Worm (Caenorhabditis elegans) whole organism, L3 larva: ENCODE data around the gene B0507.8.

Experiments used
- ceh-16 ChIP-seq: sonication (generic microtip); optimal IDR thresholded peaks from 2 replicates; lab custom pipeline; 2017; ENCODE audit warnings: missing biosample characterization, missing genetic modification characterization
- elt-1 ChIP-seq: fragments of 150-350 bp; optimal IDR thresholded peaks from 2 replicates; lab custom pipeline; 2014; ENCODE audit warnings: missing biosample characterization, missing genetic modification characterization
- elt-3 ChIP-seq, 3 experiments: fragments of 150-350 bp in 1 of 3; sonication (generic microtip) in 2 of 3; optimal IDR thresholded peaks; 2 replicates in 2 of 3; 4 replicates in 1 of 3; lab custom pipeline; 2014 to 2017; ENCODE audit warnings: missing biosample characterization in 3 of 3, missing genetic modification characterization in 3 of 3
- mdl-1 ChIP-seq: fragments of 150-350 bp; optimal IDR thresholded peaks from 2 replicates; lab custom pipeline; 2014; ENCODE audit warnings: missing biosample characterization, missing genetic modification characterization
- nhr-23 ChIP-seq: fragments of 150-350 bp; optimal IDR thresholded peaks from 2 replicates; lab custom pipeline; 2014; ENCODE audit warnings: missing biosample characterization, missing genetic modification reagents, missing genetic modification characterization
- nhr-28 ChIP-seq: fragments of 150-350 bp; optimal IDR thresholded peaks from 2 replicates; lab custom pipeline; 2014; ENCODE audit warnings: missing biosample characterization, missing genetic modification characterization
- snpc-4 ChIP-seq: fragments of 150-350 bp; optimal IDR thresholded peaks from 2 replicates; lab custom pipeline; 2014; ENCODE audit warnings: missing biosample characterization, missing genetic modification characterization

DNA sequence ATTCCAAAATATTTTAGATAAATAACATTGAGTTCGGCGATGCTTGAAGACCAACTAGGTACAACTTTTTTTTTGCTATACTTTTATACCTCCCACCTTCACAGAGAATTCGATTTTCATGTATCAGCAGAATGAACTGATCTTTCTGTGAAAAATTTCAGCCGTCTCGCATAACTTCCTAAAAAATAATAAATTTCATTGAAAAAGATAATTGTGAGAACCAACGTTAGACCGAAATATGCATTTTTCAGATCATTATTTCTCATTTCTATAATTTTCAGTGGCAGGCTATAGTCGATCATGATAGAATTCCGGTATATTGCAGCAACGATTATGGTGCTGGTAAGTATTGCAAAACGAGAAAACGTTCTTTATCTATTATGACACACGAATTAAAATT lies 8.8 kb upstream of the B0507.8 start, which contains the start of gene srx-115:
- no peak for TF ChIP-seq elt-3 (tag; optimal IDR thresholded peaks at IDR 0.05; lab: Kevin White, UChicago)
- no peak for TF ChIP-seq nhr-23
- no peak for TF ChIP-seq elt-1 (tag; lab: Kevin White, UChicago)
- no peak for TF ChIP-seq mdl-1 (tag; lab: Kevin White, UChicago)
- no peak for TF ChIP-seq snpc-4
- TF ChIP-seq ceh-16 (tag; lab: Kevin White, UChicago) = no peak
- no peak for TF ChIP-seq nhr-28 (tag; lab: Kevin White, UChicago)
